Worm (Caenorhabditis elegans): ENCODE measurements around the gene C34D4.3.
A peak's percentile ranks its signal among the peaks of the same experiment; 100 is the strongest.

C34D4.3 gene

DNA sequence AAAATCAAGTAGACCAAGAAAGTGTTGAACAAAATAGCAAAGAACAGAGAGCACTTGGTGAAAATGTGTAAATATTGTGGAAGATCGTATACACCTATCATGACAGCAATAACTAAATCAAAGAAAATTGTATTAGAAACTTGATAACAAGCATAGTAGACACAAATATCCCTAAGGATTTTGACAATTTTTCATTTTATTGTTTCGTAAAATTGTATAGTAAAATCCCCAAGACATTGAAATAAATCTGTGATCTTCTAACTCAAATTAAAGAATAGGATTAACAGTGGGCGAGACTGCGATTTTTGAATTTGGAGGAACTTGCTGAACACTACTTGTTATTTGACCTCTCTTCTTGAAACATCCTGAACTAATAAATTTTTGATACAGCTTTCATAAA is 17.8 kb downstream of the C34D4.3 start, which contains the start of gene str-220:
str-220 (minus strand) TSS at position 101 of the 400 bp plus-strand sequence.
- TF ChIP-seq zag-1 (tag; optimal IDR thresholded peaks at IDR 0.05) = no peak
- TF ChIP-seq nhr-84 (tag; optimal IDR thresholded peaks at IDR 0.05) = no peak
- no peak for TF ChIP-seq nhr-90 (tag; optimal IDR thresholded peaks at IDR 0.05; ENCODE audit: poor library complexity)
- no peak for TF ChIP-seq ets-5 (GFP tag; IDR thresholded peaks at IDR 0.05)
- no peak for TF ChIP-seq efl-3 (GFP tag; optimal IDR thresholded peaks at IDR 0.05)
- TF ChIP-seq xbp-1 (tag; optimal IDR thresholded peaks at IDR 0.05) = no peak
- no peak for TF ChIP-seq nhr-237 (tag; optimal IDR thresholded peaks at IDR 0.05)
- no peak for TF ChIP-seq F16B12.6 (tag; optimal IDR thresholded peaks at IDR 0.05)
- no peak for TF ChIP-seq nhr-11 (tag; optimal IDR thresholded peaks at IDR 0.05)
- TF ChIP-seq lin-35 (GFP tag; optimal IDR thresholded peaks at IDR 0.05) = no peak
- TF ChIP-seq C04F5.9 (tag; optimal IDR thresholded peaks at IDR 0.05) = no peak
- no peak for TF ChIP-seq ceh-8 (GFP tag; optimal IDR thresholded peaks at IDR 0.05)
- TF ChIP-seq aly-2 (tag; optimal IDR thresholded peaks at IDR 0.05) = no peak
- TF ChIP-seq ztf-11 (tag; optimal IDR thresholded peaks at IDR 0.05) = no peak
- no peak for TF ChIP-seq jun-1 (tag; optimal IDR thresholded peaks at IDR 0.05)
- TF ChIP-seq fkh-10 (GFP tag; optimal IDR thresholded peaks at IDR 0.05) = no peak
- TF ChIP-seq tlp-1 (tag; optimal IDR thresholded peaks at IDR 0.05) = no peak
- TF ChIP-seq nhr-19 (GFP tag; conservative IDR thresholded peaks at IDR 0.05) = no peak
- TF ChIP-seq fkh-4 (tag; optimal IDR thresholded peaks at IDR 0.05; ENCODE audit: borderline replicate concordance) = no peak

DNA sequence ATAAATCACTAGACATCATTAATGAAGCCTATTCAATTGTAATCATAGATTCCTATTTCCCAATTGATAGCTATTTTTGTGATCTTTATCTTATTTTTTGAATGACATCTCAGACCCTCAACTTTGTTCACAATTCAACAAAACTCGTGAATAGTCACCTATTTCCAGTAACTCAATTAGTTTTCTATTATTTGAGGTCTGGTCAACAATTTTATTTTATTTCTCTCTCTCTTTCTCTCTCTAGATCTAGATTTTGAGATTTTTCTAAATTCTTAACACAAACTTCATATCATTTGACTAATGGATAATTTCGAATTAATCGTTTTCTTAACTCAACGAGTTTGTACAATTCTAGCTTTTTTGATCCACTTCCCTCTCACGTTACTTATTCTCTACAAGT is 20.0 kb downstream of the C34D4.3 start, which contains the start of gene str-1:
str-1 (plus strand) TSS at position 301 of the 400 bp plus-strand sequence.
- TF ChIP-seq snpc-4 (tag; optimal IDR thresholded peaks at IDR 0.05) (no peak), dsc-1 (tag; optimal IDR thresholded peaks at IDR 0.05) (no peak), zip-4 (GFP tag; optimal IDR thresholded peaks at IDR 0.05) (no peak), ces-1 (GFP tag; optimal IDR thresholded peaks at IDR 0.05) (no peak), nhr-237 (tag; optimal IDR thresholded peaks at IDR 0.05) (no peak), hlh-4 (tag; optimal IDR thresholded peaks at IDR 0.05) (no peak), sox-4 (tag; optimal IDR thresholded peaks at IDR 0.05) (peak; percentile 39)

DNA sequence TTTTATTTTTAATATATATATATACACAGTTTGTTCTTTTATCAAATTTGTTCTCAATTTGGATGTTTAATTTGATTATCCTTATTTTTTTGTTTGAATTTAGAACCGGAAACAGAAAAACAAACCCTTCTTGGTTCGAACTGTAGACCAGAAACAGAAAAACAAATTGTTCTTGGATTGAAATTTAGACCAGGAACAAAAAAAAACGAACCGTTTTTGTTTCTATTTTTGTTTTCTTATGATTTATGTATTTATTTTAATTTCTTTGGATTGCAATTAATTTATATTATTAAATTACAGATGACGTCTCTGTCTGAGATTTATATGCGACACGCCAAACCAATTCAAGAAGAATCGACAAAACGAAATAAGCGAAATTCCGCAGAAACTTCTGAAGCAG is 21.9 kb downstream of the C34D4.3 start, which contains the start of gene C42D4.19:
C42D4.19 (plus strand) TSS at position 301 of the 400 bp plus-strand sequence.
- TF ChIP-seq lin-13 (GFP tag; optimal IDR thresholded peaks at IDR 0.05) = no peak
- no peak for TF ChIP-seq sox-4 (tag; optimal IDR thresholded peaks at IDR 0.05)
- TF ChIP-seq pqm-1 (tag; optimal IDR thresholded peaks at IDR 0.05) = no peak
- no peak for TF ChIP-seq lsy-2 (tag; optimal IDR thresholded peaks at IDR 0.05)
- TF ChIP-seq aly-2 (tag; optimal IDR thresholded peaks at IDR 0.05) = no peak
- TF ChIP-seq C04F5.9 (tag; optimal IDR thresholded peaks at IDR 0.05) = no peak
- TF ChIP-seq elt-3 (tag; optimal IDR thresholded peaks at IDR 0.05) = no peak
- TF ChIP-seq sup-37 (GFP tag; optimal IDR thresholded peaks at IDR 0.05) = no peak
- no peak for TF ChIP-seq egl-27 (tag; optimal IDR thresholded peaks at IDR 0.05)
- no peak for TF ChIP-seq nhr-237 (tag; optimal IDR thresholded peaks at IDR 0.05)

DNA sequence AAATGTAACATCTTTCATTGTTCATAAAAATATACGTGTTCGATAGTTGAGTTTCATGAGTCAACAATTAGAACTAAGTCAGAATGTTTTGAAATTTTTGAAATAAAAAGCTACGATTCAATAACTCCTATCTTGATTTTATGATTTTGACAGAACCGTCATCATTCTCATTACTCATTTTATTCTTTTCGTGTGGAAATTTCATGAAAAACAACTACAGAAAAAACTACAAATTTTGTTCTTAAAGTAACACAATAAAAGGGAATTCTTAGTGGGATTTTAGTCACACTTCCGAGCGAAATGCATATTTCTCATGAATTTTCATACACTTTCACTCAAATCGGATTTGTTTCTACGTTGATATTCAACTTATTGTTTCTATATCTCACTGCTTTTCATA is 23.4 kb downstream of the C34D4.3 start, which contains the start of gene str-44:
str-44 (plus strand) TSS at position 301 of the 400 bp plus-strand sequence.
- TF ChIP-seq nhr-20 (tag; optimal IDR thresholded peaks at IDR 0.05) (no peak), dsc-1 (tag; optimal IDR thresholded peaks at IDR 0.05) (no peak), lin-15B (tag; optimal IDR thresholded peaks at IDR 0.05) (no peak), fos-1 (tag; optimal IDR thresholded peaks at IDR 0.05) (no peak), fkh-8 (tag; optimal IDR thresholded peaks at IDR 0.05) (no peak), skn-1 (tag; optimal IDR thresholded peaks at IDR 0.05) (no peak), nhr-19 (GFP tag; conservative IDR thresholded peaks at IDR 0.05) (no peak), nhr-84 (tag; optimal IDR thresholded peaks at IDR 0.05) (no peak), tlp-1 (tag; optimal IDR thresholded peaks at IDR 0.05) (no peak), efl-3 (GFP tag; optimal IDR thresholded peaks at IDR 0.05) (no peak), tbx-2 (tag; optimal IDR thresholded peaks at IDR 0.05) (no peak), irx-1 (tag; optimal IDR thresholded peaks at IDR 0.05) (no peak), C34B4.2 (tag; optimal IDR thresholded peaks at IDR 0.05) (no peak), C16A3.4 (tag; optimal IDR thresholded peaks at IDR 0.05) (no peak), egl-27 (tag; optimal IDR thresholded peaks at IDR 0.05) (no peak), F16B12.6 (tag; optimal IDR thresholded peaks at IDR 0.05) (no peak), lin-35 (GFP tag; optimal IDR thresholded peaks at IDR 0.05) (no peak), lin-13 (GFP tag; optimal IDR thresholded peaks at IDR 0.05) (no peak)
